Fruit fly (Drosophila melanogaster) whole organism, embryonic: Measurements from ENCODE around the gene CG31525.

Source experiments
- ATbp ChIP-seq: fragments of 200-800 bp; sonication (Bioruptor generic); optimal IDR thresholded peaks from 2 replicates; lab custom pipeline; 2017; ENCODE audit warnings: missing biosample characterization, mild to moderate bottlenecking, missing genetic modification characterization, missing genetic modification reagents
- Awh ChIP-seq: fragments of 200-800 bp; sonication (Bioruptor generic); IDR thresholded peaks from 2 replicates; pipeline ENCODE4, ENCODE4 v1.3.6; 2022; ENCODE audit warnings: missing biosample characterization, missing genetic modification characterization
- B-H2 ChIP-seq: fragments of 200-800 bp; sonication (Bioruptor generic); optimal IDR thresholded peaks from 2 replicates; lab custom pipeline; 2018; ENCODE audit warnings: missing biosample characterization, mild to moderate bottlenecking, missing genetic modification characterization
- CG1024 ChIP-seq: fragments of 200-800 bp; sonication (Bioruptor generic); IDR thresholded peaks from 2 replicates; pipeline ENCODE4 v1.3.6; 2022; ENCODE audit warnings: missing biosample characterization, missing genetic modification characterization
- CG10267 ChIP-seq: fragments of 200-800 bp; sonication (Bioruptor generic); optimal IDR thresholded peaks from 2 replicates; lab custom pipeline; 2018; ENCODE audit warnings: missing biosample characterization, mild to moderate bottlenecking, missing genetic modification characterization, moderate library complexity
- CG11723 ChIP-seq: fragments of 200-800 bp; sonication (Bioruptor generic); optimal IDR thresholded peaks from 2 replicates; lab custom pipeline; 2017; ENCODE audit warnings: missing biosample characterization, mild to moderate bottlenecking, missing genetic modification characterization
- CG12155 ChIP-seq: fragments of 200-800 bp; sonication (Bioruptor generic); optimal IDR thresholded peaks from 3 replicates; lab custom pipeline; 2016; ENCODE audit warnings: missing biosample characterization, missing genetic modification characterization
- CG12659 ChIP-seq: fragments of 200-800 bp; sonication (Bioruptor generic); optimal IDR thresholded peaks from 3 replicates; lab custom pipeline; 2017; ENCODE audit warnings: mild to moderate bottlenecking, missing biosample characterization, missing genetic modification reagents, missing genetic modification characterization
- CG14667 ChIP-seq: fragments of 200-800 bp; sonication (Bioruptor generic); IDR thresholded peaks from 2 replicates; pipeline ENCODE4 v1.3.6; 2022; ENCODE audit warnings: missing biosample characterization, missing genetic modification characterization
- CG14860 ChIP-seq: fragments of 200-800 bp; sonication (Bioruptor generic); IDR thresholded peaks from 3 replicates; pipeline ENCODE4 v1.3.6; 2022; ENCODE audit warnings: missing biosample characterization, missing genetic modification characterization; ENCODE audit not compliant: partially characterized antibody
- CG17612 ChIP-seq: fragments of 200-800 bp; sonication (Bioruptor generic); IDR thresholded peaks from 2 replicates; pipeline ENCODE4 v1.3.6; 2022; ENCODE audit warnings: missing biosample characterization, missing genetic modification characterization
- CG18619 ChIP-seq: fragments of 200-800 bp; sonication (Bioruptor generic); optimal IDR thresholded peaks from 3 replicates; lab custom pipeline; 2017; ENCODE audit warnings: missing biosample characterization, mild to moderate bottlenecking, missing genetic modification characterization
- CG30020 ChIP-seq: fragments of 200-800 bp; optimal IDR thresholded peaks from 2 replicates; lab custom pipeline; 2019; ENCODE audit warnings: missing biosample characterization, mild to moderate bottlenecking, missing genetic modification characterization, moderate library complexity
- CG3065 ChIP-seq: fragments of 200-800 bp; sonication (Bioruptor generic); optimal IDR thresholded peaks from 2 replicates; lab custom pipeline; 2016; ENCODE audit warnings: missing biosample characterization, missing genetic modification characterization
- CG31388 ChIP-seq: fragments of 200-800 bp; sonication (Bioruptor generic); optimal IDR thresholded peaks from 2 replicates; lab custom pipeline; 2016; ENCODE audit warnings: missing biosample characterization, missing genetic modification characterization
- CG3407 ChIP-seq: fragments of 200-800 bp; sonication (Bioruptor generic); optimal IDR thresholded peaks from 2 replicates; lab custom pipeline; 2018; ENCODE audit warnings: missing biosample characterization, mild to moderate bottlenecking, missing genetic modification characterization
- CG34376 ChIP-seq: fragments of 200-800 bp; sonication (Bioruptor generic); optimal IDR thresholded peaks from 2 replicates; lab custom pipeline; 2018; ENCODE audit warnings: missing biosample characterization, mild to moderate bottlenecking, missing genetic modification characterization
- CG43689 ChIP-seq: fragments of 200-800 bp; sonication (Bioruptor generic); IDR thresholded peaks from 2 replicates; pipeline ENCODE4 v1.3.6; 2022; ENCODE audit warnings: missing biosample characterization, missing genetic modification characterization
- CG6765 ChIP-seq: fragments of 200-800 bp; sonication (Bioruptor generic); optimal IDR thresholded peaks from 3 replicates; lab custom pipeline; 2017; ENCODE audit warnings: missing biosample characterization, mild to moderate bottlenecking, missing genetic modification characterization
- CG6791 ChIP-seq: fragments of 200-800 bp; sonication (Bioruptor generic); IDR thresholded peaks from 3 replicates; pipeline ENCODE4 v1.3.6; 2022; ENCODE audit warnings: missing biosample characterization, missing genetic modification characterization; ENCODE audit not compliant: partially characterized antibody
- CG7963 ChIP-seq: fragments of 200-800 bp; sonication (Bioruptor generic); IDR thresholded peaks from 3 replicates; pipeline ENCODE4 v1.3.6; 2022; ENCODE audit warnings: missing biosample characterization, missing genetic modification characterization; ENCODE audit not compliant: partially characterized antibody
- CG7987 ChIP-seq: fragments of 200-800 bp; sonication (Bioruptor generic); optimal IDR thresholded peaks from 2 replicates; lab custom pipeline; 2018; ENCODE audit warnings: missing biosample characterization, mild to moderate bottlenecking, missing genetic modification characterization, moderate library complexity
- CG9609 ChIP-seq: fragments of 200-800 bp; sonication (Bioruptor generic); optimal IDR thresholded peaks from 3 replicates; lab custom pipeline; 2016; ENCODE audit warnings: missing biosample characterization, missing genetic modification characterization
- CG9797 ChIP-seq: fragments of 200-800 bp; sonication (Bioruptor generic); optimal IDR thresholded peaks from 3 replicates; lab custom pipeline; 2018; ENCODE audit warnings: missing biosample characterization, mild to moderate bottlenecking, missing genetic modification characterization
- D19B ChIP-seq: fragments of 200-800 bp; sonication (Bioruptor generic); optimal IDR thresholded peaks from 2 replicates; lab custom pipeline; 2017; ENCODE audit warnings: missing biosample characterization, mild to moderate bottlenecking, missing genetic modification characterization
- Fer2 ChIP-seq: fragments of 200-800 bp; sonication (Bioruptor generic); optimal IDR thresholded peaks from 2 replicates; lab custom pipeline; 2018; ENCODE audit warnings: missing biosample characterization, mild to moderate bottlenecking, missing genetic modification characterization, moderate library complexity
- Fer3 ChIP-seq: fragments of 200-800 bp; sonication (Bioruptor generic); optimal IDR thresholded peaks from 2 replicates; lab custom pipeline; 2018; ENCODE audit warnings: missing biosample characterization, mild to moderate bottlenecking, missing genetic modification characterization, moderate library complexity
- HLH4C ChIP-seq: fragments of 200-800 bp; sonication (Bioruptor generic); IDR thresholded peaks from 3 replicates; pipeline ENCODE4 v1.3.6; 2022; ENCODE audit warnings: missing biosample characterization, missing genetic modification characterization; ENCODE audit not compliant: partially characterized antibody
- Hmx ChIP-seq: fragments of 200-800 bp; sonication (Bioruptor generic); optimal IDR thresholded peaks from 2 replicates; lab custom pipeline; 2016; ENCODE audit warnings: missing biosample characterization, missing genetic modification characterization
- Hr3 ChIP-seq: fragments of 200-800 bp; sonication (Bioruptor generic); optimal IDR thresholded peaks from 3 replicates; lab custom pipeline; 2016; ENCODE audit warnings: missing biosample characterization, missing genetic modification characterization
- Hr78 ChIP-seq, 2 experiments: fragments of 200-800 bp in 1 of 2; fragments of >200 bp in 1 of 2; sonication (Bioruptor generic) in 1 of 2; optimal IDR thresholded peaks; 2 replicates each; lab custom pipeline; 2017 to 2019; ENCODE audit warnings: missing biosample characterization in 2 of 2, missing genetic modification characterization in 2 of 2, mild to moderate bottlenecking in 1 of 2, moderate library complexity in 1 of 2
- Lpt ChIP-seq: fragments of >200 bp; optimal IDR thresholded peaks from 2 replicates; lab custom pipeline; 2018; ENCODE audit warnings: missing biosample characterization, missing genetic modification characterization
- Med ChIP-seq: fragments of 200-800 bp; sonication (Bioruptor generic); peaks from one replicate; lab custom pipeline; 2016; ENCODE audit warnings: missing biosample characterization, missing genetic modification characterization, mild to moderate bottlenecking, inconsistent platforms, moderate library complexity
- PHDP ChIP-seq: fragments of 200-800 bp; sonication (Bioruptor generic); optimal IDR thresholded peaks from 3 replicates; lab custom pipeline; 2018; ENCODE audit warnings: missing biosample characterization, mild to moderate bottlenecking, missing genetic modification characterization, moderate library complexity
- amos ChIP-seq: fragments of 200-800 bp; sonication (Bioruptor generic); IDR thresholded peaks from 2 replicates; pipeline ENCODE4 v1.3.6; 2022; ENCODE audit warnings: missing biosample characterization, missing genetic modification characterization; ENCODE audit not compliant: partially characterized antibody
- ato ChIP-seq: fragments of 200-800 bp; sonication (Bioruptor generic); IDR thresholded peaks from 2 replicates; pipeline ENCODE4 v1.3.6; 2022; ENCODE audit warnings: missing biosample characterization, missing genetic modification characterization; ENCODE audit not compliant: partially characterized antibody
- btn ChIP-seq: fragments of 200-800 bp; sonication (Bioruptor generic); optimal IDR thresholded peaks from 2 replicates; lab custom pipeline; 2016; ENCODE audit warnings: missing biosample characterization, missing genetic modification characterization
- cad ChIP-seq: fragments of >200 bp; optimal IDR thresholded peaks from 2 replicates; lab custom pipeline; 2017; ENCODE audit warnings: missing biosample characterization, missing genetic modification characterization
- chinmo ChIP-seq: fragments of 200-800 bp; sonication (Bioruptor generic); IDR thresholded peaks from 4 replicates; pipeline ENCODE4 v1.3.6; 2022; ENCODE audit warnings: missing biosample characterization, missing genetic modification characterization; ENCODE audit not compliant: partially characterized antibody
- croc ChIP-seq: fragments of 200-800 bp; sonication (Bioruptor generic); conservative IDR thresholded peaks from 3 replicates; pipeline ENCODE4 v1.3.6; 2022; ENCODE audit warnings: missing biosample characterization, missing genetic modification characterization
- hb ChIP-seq: fragments of 200-800 bp; sonication (Bioruptor generic); IDR thresholded peaks from 3 replicates; pipeline ENCODE4 v1.3.6; 2022; ENCODE audit warnings: missing biosample characterization, missing genetic modification characterization; ENCODE audit not compliant: partially characterized antibody
- kah ChIP-seq: fragments of 200-800 bp; sonication (Bioruptor generic); optimal IDR thresholded peaks from 2 replicates; lab custom pipeline; 2018; ENCODE audit warnings: missing biosample characterization, mild to moderate bottlenecking, missing genetic modification characterization
- knrl ChIP-seq: fragments of 200-800 bp; sonication (Bioruptor generic); IDR thresholded peaks from 3 replicates; pipeline ENCODE4 v1.3.6; 2022; ENCODE audit warnings: missing biosample characterization, missing genetic modification characterization; ENCODE audit not compliant: partially characterized antibody
- pan ChIP-seq, 4 experiments: fragments of >200 bp in 3 of 4; fragments of 200-800 bp in 1 of 4; sonication (Bioruptor generic) in 1 of 4; optimal IDR thresholded peaks in 3 of 4; IDR thresholded peaks in 1 of 4; 2 replicates each; pipeline versions ENCODE4 v1.3.6 to Lab custom; 2017 to 2022; ENCODE audit warnings: missing biosample characterization in 2 of 4, missing genetic modification characterization in 2 of 4, mixed read lengths in 1 of 4
- row ChIP-seq: fragments of 200-800 bp; sonication (Bioruptor generic); IDR thresholded peaks from 3 replicates; pipeline ENCODE4 v1.3.6; 2022; ENCODE audit warnings: missing biosample characterization, missing genetic modification characterization
- schlank ChIP-seq: fragments of 200-800 bp; sonication (Bioruptor generic); optimal IDR thresholded peaks from 2 replicates; lab custom pipeline; 2018; ENCODE audit warnings: missing biosample characterization, mild to moderate bottlenecking, missing genetic modification characterization
- scrt ChIP-seq: fragments of 200-800 bp; sonication (Bioruptor generic); optimal IDR thresholded peaks from 2 replicates; lab custom pipeline; 2018; ENCODE audit warnings: missing biosample characterization, mild to moderate bottlenecking, missing genetic modification characterization, moderate library complexity
- sens ChIP-seq: fragments of 200-800 bp; sonication (Bioruptor generic); peaks from one replicate; lab custom pipeline; 2016; ENCODE audit warnings: missing biosample characterization, missing genetic modification characterization
- wor ChIP-seq: fragments of 200-800 bp; sonication (Bioruptor generic); IDR thresholded peaks from 2 replicates; pipeline ENCODE4 v1.3.6; 2022; ENCODE audit warnings: missing biosample characterization, missing genetic modification characterization
- zfh1 ChIP-seq: fragments of 200-800 bp; sonication (Bioruptor generic); IDR thresholded peaks from 3 replicates; pipeline ENCODE4 v1.3.6; 2022; ENCODE audit warnings: missing biosample characterization, missing genetic modification characterization

The CG31525 gene

dm6 chr3R:4400497-4400833 is 26.4 kb upstream of the CG31525 start, which contains the start of gene CG14647 (continued):
- TF ChIP-seq Hmx (GFP tag; lab: Kevin White, UChicago) (no peak), CG3407 (GFP tag; lab: Kevin White, UChicago) (no peak), schlank (tag; lab: Kevin White, UChicago) (no peak), chinmo (0 out of 4 replicates have a peak, but pooled peaks have one; percentile 11), cad (GFP tag; lab: Kevin White, UChicago) (no peak), btn (GFP tag; lab: Kevin White, UChicago) (no peak), CG1024 (GFP tag; lab: Robert Waterston, UW) (peak; percentile 54; the same call in 1 of the 2 replicates), PHDP (no peak), CG12659 (GFP tag; lab: Kevin White, UChicago) (no peak), CG30020 (tag; lab: Kevin White, UChicago) (no peak), knrl (GFP tag; lab: Robert Waterston, UW) (no peak), Hr3 (GFP tag; lab: Kevin White, UChicago) (no peak), CG43689 (no peak), CG9797 (GFP tag; lab: Kevin White, UChicago) (no peak), CG17612 (GFP tag; lab: Robert Waterston, UW) (no peak), scrt (GFP tag; lab: Kevin White, UChicago) (no peak), Fer3 (tag; lab: Kevin White, UChicago) (no peak), Hr78 (GFP tag; optimal IDR thresholded peaks at IDR 0.05; lab: Kevin White, UChicago) (no peak), B-H2 (GFP tag; lab: Kevin White, UChicago) (no peak), croc (GFP tag; lab: Robert Waterston, UW) (no peak), row (GFP tag; lab: Robert Waterston, UW) (no peak), zfh1 (no peak), CG18619 (GFP tag; lab: Kevin White, UChicago) (no peak), CG34376 (GFP tag; lab: Kevin White, UChicago) (no peak), CG7987 (no peak), pan (optimal IDR thresholded peaks at IDR 0.05; lab: Kevin White, UChicago) (no peak), pan (GFP tag; optimal IDR thresholded peaks at IDR 0.05 in 1 of 2, IDR thresholded peaks at IDR 0.05 in 1 of 2) (peak in 1 of 2 experiments; percentile 14), CG11723 (GFP tag; lab: Kevin White, UChicago) (no peak), CG14667 (no peak), CG6765 (GFP tag; lab: Kevin White, UChicago) (no peak), CG10267 (tag; lab: Kevin White, UChicago) (no peak), wor (GFP tag; lab: Robert Waterston, UW) (no peak), Med (GFP tag; lab: Kevin White, UChicago) (peak; percentile 61), CG12155 (GFP tag; lab: Kevin White, UChicago) (no peak), kah (no peak), CG9609 (GFP tag; lab: Kevin White, UChicago) (no peak), CG31388 (GFP tag; lab: Kevin White, UChicago) (no peak)

- peak; percentile 13; the same call in 1 of the 2 replicates for TF ChIP-seq amos
- TF ChIP-seq Fer2 (tag; lab: Kevin White, UChicago), result no peak
- no peak for TF ChIP-seq CG3065 (GFP tag; lab: Kevin White, UChicago)
- peak; percentile 43 for TF ChIP-seq D19B (GFP tag; lab: Kevin White, UChicago)
- no peak for TF ChIP-seq Awh (GFP tag; lab: Robert Waterston, UW)
- peak; percentile 26 for TF ChIP-seq sens (GFP tag; lab: Kevin White, UChicago)
- peak; percentile 42 for TF ChIP-seq CG14860
- 0 out of 3 replicates have a peak, but pooled peaks have one; percentile 6 for TF ChIP-seq hb (GFP tag; lab: Robert Waterston, UW)
- TF ChIP-seq CG6791 (GFP tag; lab: Robert Waterston, UW), result peak; percentile 82
- peak; percentile 55; the same call in 1 of the 2 replicates for TF ChIP-seq ato (GFP tag; lab: Robert Waterston, UW)
- TF ChIP-seq CG7963, result peak; percentile 70
- TF ChIP-seq Lpt (GFP tag; lab: Kevin White, UChicago), result no peak
- peak; percentile 11 for TF ChIP-seq HLH4C (GFP tag; lab: Robert Waterston, UW)
- no peak for TF ChIP-seq ATbp (GFP tag; lab: Kevin White, UChicago)
These were observed 24.7 kb upstream of the CG31525 start, which contains the start of gene CG9853 for dm6 chr3R:4401977-4402589. CG9853 (minus strand) TSS chr3R:4402027.
